Fruit fly (Drosophila melanogaster): ENCODE data around the gene Rsf1.
A peak's percentile ranks its signal among the peaks of the same experiment; 100 is the strongest.

Gene Rsf1

DNA sequence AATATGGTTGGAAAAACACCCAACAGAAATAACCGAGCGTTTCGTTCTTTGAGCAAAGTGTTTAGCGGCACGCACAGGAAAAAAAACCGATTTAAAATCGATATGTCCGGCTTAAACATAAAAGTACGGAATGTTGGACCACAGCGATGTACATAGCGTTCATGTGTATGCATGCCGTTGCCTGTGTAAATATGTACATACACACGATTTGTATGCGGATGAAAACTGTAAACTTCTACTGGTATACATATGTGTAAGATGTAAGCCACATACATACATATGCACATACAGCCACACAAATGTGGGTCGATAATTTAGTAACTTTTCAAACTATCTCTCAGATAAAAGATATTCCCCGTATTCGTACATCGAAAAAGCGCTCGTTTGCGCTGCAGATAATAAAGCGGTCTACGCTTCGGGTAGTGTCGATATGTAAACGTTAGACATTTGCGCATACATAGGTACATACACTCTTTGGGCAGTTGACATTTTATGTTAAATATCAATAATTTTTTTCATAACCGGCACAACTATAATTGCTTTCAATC, 13.6 kb downstream of the Rsf1 start (continued):
- TF ChIP-seq knrl (GFP tag; IDR thresholded peaks at IDR 0.05; ENCODE audit: partially characterized antibody) (no peak), sna (GFP tag; IDR thresholded peaks at IDR 0.05; ENCODE audit: partially characterized antibody) (no peak), fd96Cb (tag; optimal IDR thresholded peaks at IDR 0.05) (no peak), Chrac-16 (GFP tag; optimal IDR thresholded peaks at IDR 0.05) (no peak), CG6791 (GFP tag; IDR thresholded peaks at IDR 0.05; ENCODE audit: partially characterized antibody) (no peak), Sin3A (optimal IDR thresholded peaks at IDR 0.05) (no peak), ERR (GFP tag; optimal IDR thresholded peaks at IDR 0.05) (no peak), CG9727 (GFP tag; optimal IDR thresholded peaks at IDR 0.05) (no peak), BtbVII (GFP tag; optimal IDR thresholded peaks at IDR 0.05) (peak; percentile 60), yki (optimal IDR thresholded peaks at IDR 0.05) (no peak), Dll (GFP tag; IDR thresholded peaks at IDR 0.05; ENCODE audit: partially characterized antibody) (0 out of 4 replicates have a peak, but pooled peaks have one; percentile 24), GATAe (GFP tag; conservative IDR thresholded peaks at IDR 0.05) (no peak), CG2889 (GFP tag; IDR thresholded peaks at IDR 0.05) (no peak), hb (GFP tag; IDR thresholded peaks at IDR 0.05; ENCODE audit: partially characterized antibody) (no peak), Atf-2 (GFP tag; optimal IDR thresholded peaks at IDR 0.05) (no peak), CG10274 (GFP tag; optimal IDR thresholded peaks at IDR 0.05) (no peak), CG12219 (GFP tag; optimal IDR thresholded peaks at IDR 0.05) (peak; percentile 20), wor (GFP tag; IDR thresholded peaks at IDR 0.05) (no peak), ttk (GFP tag; IDR thresholded peaks at IDR 0.05) (no peak), nerfin-2 (GFP tag; IDR thresholded peaks at IDR 0.05; ENCODE audit: partially characterized antibody) (no peak), CG18476 (GFP tag; optimal IDR thresholded peaks at IDR 0.05) (no peak), CG8478 (optimal IDR thresholded peaks at IDR 0.05) (no peak)

DNA sequence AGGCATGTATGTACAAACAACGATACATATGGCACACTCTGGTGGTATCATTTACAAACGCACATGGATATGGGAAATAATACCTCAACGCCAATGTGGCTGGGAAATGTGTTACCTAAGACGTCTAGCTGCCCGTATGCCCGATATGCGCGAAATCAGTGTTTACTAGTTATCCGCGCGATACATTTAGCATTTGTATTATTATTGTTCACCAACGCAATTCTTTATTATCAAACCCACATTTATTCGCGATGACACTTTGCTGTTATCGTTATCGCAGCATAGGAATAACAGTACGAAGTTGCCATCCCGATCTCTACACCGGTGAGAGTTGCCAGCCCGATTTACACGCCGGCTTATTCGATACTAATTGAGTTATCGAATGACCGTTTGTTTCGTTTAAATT, 16.6 kb downstream of the Rsf1 start, which contains the start of gene chico:
Gene chico (minus strand): TSS at position 294 of the 406 bp plus-strand sequence.
- TF ChIP-seq Xbp1 (GFP tag; optimal IDR thresholded peaks at IDR 0.05) (no peak), mld (GFP tag; IDR thresholded peaks at IDR 0.05; ENCODE audit: partially characterized antibody) (no peak), Sin3A (optimal IDR thresholded peaks at IDR 0.05) (peak; percentile 17), E2f2 (GFP tag; IDR thresholded peaks at IDR 0.05) (peak; percentile 74), ftz-f1 (GFP tag; optimal IDR thresholded peaks at IDR 0.05) (no peak), abd-A (tag; optimal IDR thresholded peaks at IDR 0.05) (no peak), CG10267 (tag; optimal IDR thresholded peaks at IDR 0.05) (peak; percentile 52), twi (tag; optimal IDR thresholded peaks at IDR 0.05) (peak; percentile 19), Atf6 (GFP tag; IDR thresholded peaks at IDR 0.05) (0 out of 2 replicates have a peak, but pooled peaks have one; percentile 12), BEAF-32 (GFP tag; optimal IDR thresholded peaks at IDR 0.05) (peak; percentile 65), Dref (GFP tag; IDR thresholded peaks at IDR 0.05) (peak; percentile 98), CG1647 (GFP tag; optimal IDR thresholded peaks at IDR 0.05) (no peak), wor (GFP tag; IDR thresholded peaks at IDR 0.05) (no peak), CG11695 (GFP tag; IDR thresholded peaks at IDR 0.05) (no peak), Dp (GFP tag; optimal IDR thresholded peaks at IDR 0.05) (peak; percentile 73), nau (GFP tag; optimal IDR thresholded peaks at IDR 0.05) (no peak), Sry-δ (GFP tag; optimal IDR thresholded peaks at IDR 0.05) (peak; percentile 93), gfzf (GFP tag; optimal IDR thresholded peaks at IDR 0.05) (peak; percentile 38), her (GFP tag; optimal IDR thresholded peaks at IDR 0.05) (peak; percentile 42), CG7963 (GFP tag; IDR thresholded peaks at IDR 0.05; ENCODE audit: partially characterized antibody) (peak; percentile 26; the same call in 2 of the 3 replicates), CG7556 (GFP tag; optimal IDR thresholded peaks at IDR 0.05) (no peak), ATbp (GFP tag; optimal IDR thresholded peaks at IDR 0.05) (no peak), hbn (GFP tag; IDR thresholded peaks at IDR 0.05; ENCODE audit: partially characterized antibody) (peak; percentile 52), CG42726 (GFP tag; IDR thresholded peaks at IDR 0.05; ENCODE audit: partially characterized antibody) (peak; percentile 35; the same call in 1 of the 2 replicates), CG14710 (tag; optimal IDR thresholded peaks at IDR 0.05) (peak; percentile 67), trem (tag; optimal IDR thresholded peaks at IDR 0.05) (peak; percentile 80), CG4617 (GFP tag; optimal IDR thresholded peaks at IDR 0.05; ENCODE audit: borderline replicate concordance) (peak; percentile 63), phol (tag; optimal IDR thresholded peaks at IDR 0.05) (peak; percentile 43), Doc3 (GFP tag; IDR thresholded peaks at IDR 0.05; ENCODE audit: partially characterized antibody) (peak; percentile 50; the same call in 1 of the 3 replicates), CG9797 (GFP tag; optimal IDR thresholded peaks at IDR 0.05) (peak; percentile 53)

All from whole organism, embryonic.